Worm (Caenorhabditis elegans) whole organism, late embryonic: ENCODE results near the gene nhr-199.

ENCODE experiments used
- C38D4.7 ChIP-seq: fragments of 200-800 bp; sonication (Bioruptor generic); optimal IDR thresholded peaks from 2 replicates; lab custom pipeline; 2018; ENCODE audit warnings: mild to moderate bottlenecking, missing genetic modification characterization, moderate library complexity, missing compliant biosample characterization
- F13H6.1 ChIP-seq: sonication (generic microtip); optimal IDR thresholded peaks from 2 replicates; lab custom pipeline; 2016; ENCODE audit warnings: missing genetic modification characterization, missing compliant biosample characterization
- K09A11.1 ChIP-seq: sonication (generic microtip); optimal IDR thresholded peaks from 2 replicates; lab custom pipeline; 2017; ENCODE audit warnings: antibody characterized with exemption, mild to moderate bottlenecking, missing genetic modification characterization, missing compliant biosample characterization; ENCODE audit not compliant: insufficient read depth
- ahr-1 ChIP-seq: sonication (generic microtip); optimal IDR thresholded peaks from 2 replicates; lab custom pipeline; 2016; ENCODE audit warnings: missing genetic modification characterization, missing compliant biosample characterization
- ama-1 ChIP-seq: fragments of 150-350 bp; optimal IDR thresholded peaks from 2 replicates; lab custom pipeline; 2014
- ceh-30 ChIP-seq: fragments of 150-350 bp; optimal IDR thresholded peaks from 2 replicates; lab custom pipeline; 2014; ENCODE audit warnings: missing biosample characterization, missing genetic modification characterization
- ceh-34 ChIP-seq: sonication (generic microtip); optimal IDR thresholded peaks from 2 replicates; lab custom pipeline; 2016; ENCODE audit warnings: mild to moderate bottlenecking, missing genetic modification characterization, missing compliant biosample characterization
- ceh-48 ChIP-seq: sonication (generic microtip); optimal IDR thresholded peaks from 2 replicates; lab custom pipeline; 2016; ENCODE audit warnings: missing genetic modification characterization, inconsistent platforms, missing compliant biosample characterization
- ceh-6 ChIP-seq: fragments of 200-800 bp; sonication (Bioruptor generic); optimal IDR thresholded peaks from 2 replicates; lab custom pipeline; 2018; ENCODE audit warnings: mild to moderate bottlenecking, missing genetic modification characterization, missing compliant biosample characterization
- che-1 ChIP-seq: sonication (generic microtip); optimal IDR thresholded peaks from 2 replicates; lab custom pipeline; 2016; ENCODE audit warnings: mild to moderate bottlenecking, missing genetic modification characterization, missing compliant biosample characterization
- dmd-4 ChIP-seq: sonication (generic microtip); optimal IDR thresholded peaks from 2 replicates; lab custom pipeline; 2016; ENCODE audit warnings: borderline replicate concordance, missing genetic modification characterization, missing compliant biosample characterization
- dve-1 ChIP-seq: sonication (generic microtip); optimal IDR thresholded peaks from 2 replicates; lab custom pipeline; 2017; ENCODE audit warnings: antibody characterized with exemption, mild to moderate bottlenecking, missing genetic modification characterization, missing compliant biosample characterization
- elt-2 ChIP-seq: sonication (generic microtip); optimal IDR thresholded peaks from 2 replicates; lab custom pipeline; 2016; ENCODE audit warnings: missing genetic modification reagents, missing genetic modification characterization, missing compliant biosample characterization
- eyg-1 ChIP-seq: sonication (generic microtip); optimal IDR thresholded peaks from 2 replicates; lab custom pipeline; 2016; ENCODE audit warnings: missing genotype, missing genetic modification characterization, missing compliant biosample characterization
- fax-1 ChIP-seq: sonication (generic microtip); optimal IDR thresholded peaks from 2 replicates; lab custom pipeline; 2016; ENCODE audit warnings: missing genotype, missing genetic modification characterization, missing compliant biosample characterization
- fkh-6 ChIP-seq: sonication (generic microtip); optimal IDR thresholded peaks from 2 replicates; lab custom pipeline; 2016; ENCODE audit warnings: missing genetic modification characterization, missing compliant biosample characterization
- gmeb-2 ChIP-seq: sonication (generic microtip); optimal IDR thresholded peaks from 2 replicates; lab custom pipeline; 2016; ENCODE audit warnings: missing genetic modification characterization, inconsistent platforms, missing compliant biosample characterization
- hlh-13 ChIP-seq: fragments of 200-800 bp; sonication (Bioruptor generic); optimal IDR thresholded peaks from 2 replicates; lab custom pipeline; 2018; ENCODE audit warnings: mild to moderate bottlenecking, missing genetic modification characterization, missing compliant biosample characterization
- hlh-15 ChIP-seq: sonication (generic microtip); optimal IDR thresholded peaks from 2 replicates; lab custom pipeline; 2016; ENCODE audit warnings: missing genetic modification characterization, missing compliant biosample characterization
- hlh-30 ChIP-seq: sonication (generic microtip); optimal IDR thresholded peaks from 2 replicates; lab custom pipeline; 2017; ENCODE audit warnings: antibody characterized with exemption, missing genetic modification characterization, missing compliant biosample characterization; ENCODE audit not compliant: insufficient read depth
- hlh-6 ChIP-seq: sonication (generic microtip); optimal IDR thresholded peaks from 2 replicates; lab custom pipeline; 2016; ENCODE audit warnings: missing genotype, missing genetic modification characterization, missing compliant biosample characterization
- hlh-8 ChIP-seq: sonication (generic microtip); optimal IDR thresholded peaks from 2 replicates; lab custom pipeline; 2016; ENCODE audit warnings: missing genotype, missing genetic modification characterization, missing compliant biosample characterization
- lin-11 ChIP-seq: fragments of 200-800 bp; sonication (Bioruptor generic); optimal IDR thresholded peaks from 2 replicates; lab custom pipeline; 2018; ENCODE audit warnings: mild to moderate bottlenecking, missing genetic modification characterization, missing compliant biosample characterization
- madf-2 ChIP-seq: sonication (generic microtip); optimal IDR thresholded peaks from 2 replicates; lab custom pipeline; 2017; ENCODE audit warnings: missing genetic modification characterization, missing compliant biosample characterization
- mec-3 ChIP-seq: sonication (generic microtip); optimal IDR thresholded peaks from 2 replicates; lab custom pipeline; 2016; ENCODE audit warnings: borderline replicate concordance, missing genetic modification characterization, missing compliant biosample characterization
- pat-9 ChIP-seq: fragments of 200-800 bp; sonication (Bioruptor generic); optimal IDR thresholded peaks from 2 replicates; lab custom pipeline; 2018; ENCODE audit warnings: mild to moderate bottlenecking, missing genetic modification characterization, moderate library complexity, missing compliant biosample characterization
- pax-1 ChIP-seq: fragments of 150-350 bp; optimal IDR thresholded peaks from 2 replicates; lab custom pipeline; 2014; ENCODE audit warnings: missing biosample characterization, missing genetic modification characterization
- pha-2 ChIP-seq: sonication (generic microtip); optimal IDR thresholded peaks from 2 replicates; lab custom pipeline; 2017; ENCODE audit warnings: mild to moderate bottlenecking, missing genetic modification characterization, missing compliant biosample characterization
- pha-4 ChIP-seq: fragments of 150-350 bp; optimal IDR thresholded peaks from 2 replicates; lab custom pipeline; 2018; ENCODE audit warnings: missing biosample characterization, missing genetic modification reagents, missing genetic modification characterization
- pqm-1 ChIP-seq: sonication (generic microtip); optimal IDR thresholded peaks from 2 replicates; lab custom pipeline; 2016; ENCODE audit warnings: missing genetic modification characterization, missing compliant biosample characterization
- pros-1 ChIP-seq: fragments of 150-350 bp; optimal IDR thresholded peaks from 2 replicates; lab custom pipeline; 2014; ENCODE audit warnings: missing biosample characterization, missing genetic modification reagents, missing genetic modification characterization
- sdc-2 ChIP-seq: sonication (generic microtip); optimal IDR thresholded peaks from 2 replicates; lab custom pipeline; 2016; ENCODE audit warnings: missing genotype, missing genetic modification characterization, missing compliant biosample characterization
- sox-2 ChIP-seq: fragments of 200-800 bp; sonication (Bioruptor generic); IDR thresholded peaks from 2 replicates; pipeline ENCODE4 v1.3.6; 2022; ENCODE audit warnings: missing genetic modification reagents, missing genetic modification characterization, missing compliant biosample characterization
- sox-4 ChIP-seq: sonication (generic microtip); optimal IDR thresholded peaks from 2 replicates; lab custom pipeline; 2017; ENCODE audit warnings: mild to moderate bottlenecking, missing genetic modification characterization, inconsistent platforms, missing compliant biosample characterization
- syd-9 ChIP-seq: sonication (generic microtip); optimal IDR thresholded peaks from 2 replicates; lab custom pipeline; 2016; ENCODE audit warnings: mild to moderate bottlenecking, missing genetic modification characterization, moderate library complexity, missing compliant biosample characterization
- tbx-2 ChIP-seq: sonication (generic microtip); optimal IDR thresholded peaks from 2 replicates; lab custom pipeline; 2016; ENCODE audit warnings: missing genetic modification characterization, missing compliant biosample characterization
- tbx-7 ChIP-seq: sonication (generic microtip); optimal IDR thresholded peaks from 2 replicates; lab custom pipeline; 2016; ENCODE audit warnings: missing genotype, missing genetic modification characterization, missing compliant biosample characterization
- unc-42 ChIP-seq: sonication (generic microtip); optimal IDR thresholded peaks from 2 replicates; lab custom pipeline; 2016; ENCODE audit warnings: missing genotype, missing genetic modification characterization, missing compliant biosample characterization
- unc-55 ChIP-seq: sonication (generic microtip); optimal IDR thresholded peaks from 2 replicates; lab custom pipeline; 2017; ENCODE audit warnings: missing biosample characterization, missing genetic modification reagents, missing genetic modification characterization
- unc-86 ChIP-seq: sonication (generic microtip); optimal IDR thresholded peaks from 2 replicates; lab custom pipeline; 2016; ENCODE audit warnings: missing genetic modification characterization, missing compliant biosample characterization

Gene nhr-199

ce11 chrV:15732209-15732608 is 32.5 kb upstream of the nhr-199 start, which contains the start of gene str-38:
TSS of gene str-38 (minus strand) at chrV:15732309.
- TF ChIP-seq pax-1 (no peak), ceh-48 (tag; lab: Kevin White, UChicago) (no peak), pqm-1 (tag; lab: Kevin White, UChicago) (no peak), syd-9 (tag; lab: Kevin White, UChicago) (no peak), F13H6.1 (tag; lab: Kevin White, UChicago) (no peak), hlh-8 (tag; lab: Kevin White, UChicago) (no peak), sdc-2 (tag; lab: Kevin White, UChicago) (no peak), elt-2 (tag; lab: Kevin White, UChicago) (no peak)

- TF ChIP-seq hlh-30 (tag; lab: Kevin White, UChicago) (no peak), F13H6.1 (tag; lab: Kevin White, UChicago) (no peak)
These were observed 30.8 kb upstream of the nhr-199 start, which contains the start of gene Y6E2A.10 for ce11 chrV:15730459-15730858. TSS of gene Y6E2A.10 (minus strand) at chrV:15730559.

ce11 chrV:15726610-15727009 is 26.9 kb upstream of the nhr-199 start, which contains the start of the genes irld-57 and sfxn-1.3:
TSS of gene irld-57 (minus strand) at chrV:15726710.
TSS of gene sfxn-1.3 (plus strand) at chrV:15726841.
- no peak for TF ChIP-seq gmeb-2 (tag; lab: Kevin White, UChicago)
- no peak for TF ChIP-seq hlh-13 (GFP tag; lab: Kevin White, UChicago)
- TF ChIP-seq ahr-1 (tag; lab: Kevin White, UChicago) = no peak
- TF ChIP-seq C38D4.7 = no peak
- TF ChIP-seq fax-1 (tag; lab: Kevin White, UChicago) = no peak
- TF ChIP-seq pros-1 = no peak
- no peak for TF ChIP-seq hlh-30 (tag; lab: Kevin White, UChicago)
- no peak for TF ChIP-seq pat-9 (tag; lab: Kevin White, UChicago)
- TF ChIP-seq unc-55 (GFP tag; lab: Kevin White, UChicago) = no peak
- TF ChIP-seq ceh-34 (tag; lab: Kevin White, UChicago) = no peak
- TF ChIP-seq ceh-6 (GFP tag; lab: Kevin White, UChicago) = no peak

ce11 chrV:15721888-15722287 is 22.2 kb upstream of the nhr-199 start, which contains the start of gene srh-140:
TSS of gene srh-140 (plus strand) at chrV:15722188.
- no peak for TF ChIP-seq pat-9 (tag; lab: Kevin White, UChicago)
- no peak for TF ChIP-seq K09A11.1 (tag; lab: Kevin White, UChicago)
- no peak for TF ChIP-seq lin-11 (tag; lab: Kevin White, UChicago)
- TF ChIP-seq pax-1 = no peak
- TF ChIP-seq sox-2 (GFP tag; lab: Robert Waterston, UW) = no peak
- TF ChIP-seq unc-86 (tag; lab: Kevin White, UChicago) = no peak
- TF ChIP-seq ahr-1 (tag; lab: Kevin White, UChicago) = no peak
- no peak for TF ChIP-seq pha-2
- TF ChIP-seq mec-3 (tag; lab: Kevin White, UChicago) = no peak
- TF ChIP-seq hlh-15 (tag; lab: Kevin White, UChicago) = no peak
- no peak for TF ChIP-seq madf-2 (tag; lab: Kevin White, UChicago)
- TF ChIP-seq tbx-2 (tag; lab: Kevin White, UChicago) = no peak
- no peak for TF ChIP-seq unc-42 (tag; lab: Kevin White, UChicago)

ce11 chrV:15721431-15721830 is 21.7 kb upstream of the nhr-199 start:
- TF ChIP-seq che-1 (no peak), tbx-7 (no peak), ceh-48 (tag; lab: Kevin White, UChicago) (no peak), ama-1 (lab: Kevin White, UChicago) (no peak), dmd-4 (tag; lab: Kevin White, UChicago) (no peak), hlh-6 (tag; lab: Kevin White, UChicago) (no peak), fkh-6 (no peak), pha-4 (no peak), eyg-1 (no peak), ceh-30 (tag; lab: Kevin White, UChicago) (no peak), dve-1 (tag; lab: Kevin White, UChicago) (no peak), sox-4 (no peak)
